Worm (Caenorhabditis elegans): ENCODE measurements around the gene F35A5.5.
A peak's percentile ranks its signal among the peaks of the same experiment; 100 is the strongest.

The F35A5.5 gene

DNA sequence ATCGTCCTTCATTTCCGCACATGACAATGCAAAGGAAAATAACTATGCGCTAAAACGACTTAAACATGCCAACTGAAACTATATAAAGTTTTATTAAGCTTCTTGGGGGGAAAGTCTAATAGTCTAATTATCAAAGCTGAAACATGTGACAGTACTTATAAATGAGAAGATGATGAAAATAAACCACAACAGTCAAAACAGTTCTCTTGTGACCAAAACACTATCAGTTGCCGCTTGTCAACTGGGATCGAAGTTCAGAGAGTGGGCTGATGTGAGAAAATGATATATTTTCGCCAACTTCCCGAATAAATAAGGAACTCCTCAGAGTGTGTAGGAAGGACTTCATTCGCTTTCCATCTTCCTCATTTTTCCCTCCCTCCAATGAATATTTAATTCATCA lies 26.5 kb upstream of the F35A5.5 start (continued):
- TF ChIP-seq snpc-1.2 (GFP tag; IDR thresholded peaks at IDR 0.05) (no peak), ceh-28 (tag; optimal IDR thresholded peaks at IDR 0.05) (no peak), Y105C5A.15 (GFP tag; IDR thresholded peaks at IDR 0.05) (no peak), ceh-82 (tag; optimal IDR thresholded peaks at IDR 0.05) (no peak), pha-4 (GFP tag; IDR thresholded peaks at IDR 0.05) (no peak), pha-4 (tag; optimal IDR thresholded peaks at IDR 0.05) (no peak), ztf-11 (tag; optimal IDR thresholded peaks at IDR 0.05) (no peak), nhr-237 (tag; optimal IDR thresholded peaks at IDR 0.05) (no peak), dmd-8 (GFP tag; IDR thresholded peaks at IDR 0.05) (no peak), F37D6.2 (tag; optimal IDR thresholded peaks at IDR 0.05) (no peak), D1046.2 (GFP tag; IDR thresholded peaks at IDR 0.05) (no peak), dmd-9 (GFP tag; IDR thresholded peaks at IDR 0.05) (no peak), dve-1 (tag; optimal IDR thresholded peaks at IDR 0.05; ENCODE audit: insufficient read depth) (peak; percentile 71), Y48G9A.11 (GFP tag; IDR thresholded peaks at IDR 0.05) (no peak), ceh-44 (GFP tag; IDR thresholded peaks at IDR 0.05) (no peak), daf-19 (GFP tag; conservative IDR thresholded peaks at IDR 0.05) (no peak), F26F4.8 (GFP tag; conservative IDR thresholded peaks at IDR 0.05) (no peak), F10B5.3 (tag; optimal IDR thresholded peaks at IDR 0.05) (no peak), jun-1 (tag; optimal IDR thresholded peaks at IDR 0.05) (no peak), nhr-10 (tag; optimal IDR thresholded peaks at IDR 0.05) (no peak), cey-2 (tag; optimal IDR thresholded peaks at IDR 0.05; ENCODE audit: borderline replicate concordance, insufficient read depth) (no peak), zip-2 (tag; optimal IDR thresholded peaks at IDR 0.05) (no peak), ama-1 (optimal IDR thresholded peaks at IDR 0.05) (no peak), mxl-2 (GFP tag; conservative IDR thresholded peaks at IDR 0.05) (no peak), nhr-76 (tag; optimal IDR thresholded peaks at IDR 0.05) (no peak), ztf-7 (tag; optimal IDR thresholded peaks at IDR 0.05) (no peak), nhr-77 (tag; optimal IDR thresholded peaks at IDR 0.05) (peak; percentile 36), set-16 (GFP tag; IDR thresholded peaks at IDR 0.05) (no peak), aha-1 (tag) (no peak), saeg-2 (GFP tag; IDR thresholded peaks at IDR 0.05) (no peak), nhr-102 (tag; optimal IDR thresholded peaks at IDR 0.05) (peak; percentile 25), tra-1 (GFP tag; IDR thresholded peaks at IDR 0.05) (no peak), lin-1 (GFP tag; IDR thresholded peaks at IDR 0.05) (no peak), zfp-3 (GFP tag; conservative IDR thresholded peaks at IDR 0.05) (no peak), T20F7.1 (GFP tag; optimal IDR thresholded peaks at IDR 0.05) (peak; percentile 24), lir-3 (tag; optimal IDR thresholded peaks at IDR 0.05) (no peak), unc-39 (tag; optimal IDR thresholded peaks at IDR 0.05) (no peak), fkh-10 (GFP tag; optimal IDR thresholded peaks at IDR 0.05) (no peak), spr-3 (GFP tag; optimal IDR thresholded peaks at IDR 0.05) (no peak), attf-4 (tag; optimal IDR thresholded peaks at IDR 0.05) (no peak), php-3 (GFP tag; IDR thresholded peaks at IDR 0.05) (peak; percentile 67; the same call in 1 of the 2 replicates), aly-2 (tag; optimal IDR thresholded peaks at IDR 0.05) (no peak), nhr-41 (GFP tag; IDR thresholded peaks at IDR 0.05) (no peak), nhr-6 (tag; optimal IDR thresholded peaks at IDR 0.05) (no peak), gei-8 (GFP tag; optimal IDR thresholded peaks at IDR 0.05) (no peak)

DNA sequence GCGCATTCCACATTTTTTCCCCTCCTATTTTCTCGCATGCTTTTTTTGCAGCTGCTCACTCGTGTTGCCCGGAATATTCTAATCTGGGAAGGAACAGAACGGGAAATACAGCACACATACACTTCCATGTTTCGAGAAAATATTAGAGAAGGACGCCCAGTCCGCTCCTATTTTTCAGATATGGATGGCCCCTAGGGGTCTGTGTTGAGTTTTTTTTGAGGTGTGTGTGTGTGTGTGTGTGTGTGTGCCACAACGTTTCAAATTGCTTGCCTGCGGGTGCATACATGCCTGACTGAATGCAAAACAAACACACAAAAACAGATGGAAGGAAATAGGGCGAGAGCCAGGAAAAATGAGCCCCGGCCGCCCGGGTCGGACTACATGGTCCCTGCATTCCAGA lies 26.1 kb upstream of the F35A5.5 start:
- TF ChIP-seq mes-2 (tag; optimal IDR thresholded peaks at IDR 0.05; ENCODE audit: poor library complexity, severe bottlenecking) (peak; percentile 19), arid-1 (GFP tag; conservative IDR thresholded peaks at IDR 0.05) (no peak), cey-2 (tag; optimal IDR thresholded peaks at IDR 0.05; ENCODE audit: borderline replicate concordance, insufficient read depth) (no peak), aha-1 (tag) (peak; percentile 93), ces-1 (GFP tag; optimal IDR thresholded peaks at IDR 0.05) (no peak), Y5F2A.4 (GFP tag; optimal IDR thresholded peaks at IDR 0.05) (peak; percentile 38), rbr-2 (tag; optimal IDR thresholded peaks at IDR 0.05) (no peak), egl-43 (GFP tag; IDR thresholded peaks at IDR 0.05) (0 out of 2 replicates have a peak, but pooled peaks have one; percentile 28), egl-27 (tag; optimal IDR thresholded peaks at IDR 0.05) (no peak), F26F4.8 (GFP tag; conservative IDR thresholded peaks at IDR 0.05) (no peak), lin-39 (tag; optimal IDR thresholded peaks at IDR 0.05) (no peak), sdz-12 (GFP tag; optimal IDR thresholded peaks at IDR 0.05) (no peak), zfp-2 (tag; optimal IDR thresholded peaks at IDR 0.05) (no peak), nhr-11 (tag; optimal IDR thresholded peaks at IDR 0.05) (no peak), zip-2 (tag; optimal IDR thresholded peaks at IDR 0.05) (no peak)
